Fruit fly (Drosophila melanogaster) whole organism, embryonic: ENCODE data around the gene gro.

Experiments
- Adf1 ChIP-seq: fragments of 200-800 bp; sonication (Bioruptor generic); IDR thresholded peaks from 2 replicates; pipeline ENCODE4 v1.3.6; 2022; ENCODE audit warnings: missing biosample characterization, missing genetic modification characterization
- B-H1 ChIP-seq: fragments of 200-800 bp; sonication (Bioruptor generic); IDR thresholded peaks from 3 replicates; pipeline ENCODE4 v1.3.6; 2022; ENCODE audit warnings: missing biosample characterization, missing genetic modification characterization
- Blimp-1 ChIP-seq: fragments of 200-800 bp; sonication (Bioruptor generic); optimal IDR thresholded peaks from 3 replicates; lab custom pipeline; 2018; ENCODE audit warnings: missing biosample characterization, missing genetic modification characterization, mild to moderate bottlenecking, moderate library complexity, missing genetic modification reagents
- CG10209 ChIP-seq: fragments of 200-800 bp; sonication (Bioruptor generic); optimal IDR thresholded peaks from 3 replicates; lab custom pipeline; 2017; ENCODE audit warnings: missing biosample characterization, mild to moderate bottlenecking, missing genetic modification characterization, missing genetic modification reagents
- CG10959 ChIP-seq: fragments of 200-800 bp; sonication (Bioruptor generic); IDR thresholded peaks from 2 replicates; pipeline ENCODE4 v1.3.6; 2022; ENCODE audit warnings: missing biosample characterization, missing genetic modification characterization
- CG12744 ChIP-seq: fragments of 200-800 bp; sonication (Bioruptor generic); optimal IDR thresholded peaks from 2 replicates; lab custom pipeline; 2016; ENCODE audit warnings: missing biosample characterization, missing genetic modification characterization
- CG13287 ChIP-seq: fragments of 200-800 bp; sonication (Bioruptor generic); IDR thresholded peaks from 2 replicates; pipeline ENCODE4 v1.3.6; 2022; ENCODE audit warnings: missing biosample characterization, missing genetic modification characterization; ENCODE audit not compliant: partially characterized antibody
- CG2202 ChIP-seq: fragments of 200-800 bp; sonication (Bioruptor generic); optimal IDR thresholded peaks from 2 replicates; lab custom pipeline; 2018; ENCODE audit warnings: missing biosample characterization, mild to moderate bottlenecking, missing genetic modification characterization
- CG3407 ChIP-seq: fragments of 200-800 bp; sonication (Bioruptor generic); optimal IDR thresholded peaks from 2 replicates; lab custom pipeline; 2018; ENCODE audit warnings: missing biosample characterization, mild to moderate bottlenecking, missing genetic modification characterization
- CG4617 ChIP-seq: fragments of 200-800 bp; sonication (Bioruptor generic); optimal IDR thresholded peaks from 3 replicates; lab custom pipeline; 2016; ENCODE audit warnings: missing biosample characterization, missing genetic modification characterization, borderline replicate concordance
- CG6683 ChIP-seq: fragments of 200-800 bp; sonication (Bioruptor generic); optimal IDR thresholded peaks from 2 replicates; lab custom pipeline; 2017; ENCODE audit warnings: missing biosample characterization, mild to moderate bottlenecking, missing genetic modification characterization, missing genetic modification reagents
- CG9797 ChIP-seq: fragments of 200-800 bp; sonication (Bioruptor generic); optimal IDR thresholded peaks from 3 replicates; lab custom pipeline; 2018; ENCODE audit warnings: missing biosample characterization, mild to moderate bottlenecking, missing genetic modification characterization
- CG9876 ChIP-seq: fragments of 200-800 bp; sonication (Bioruptor generic); optimal IDR thresholded peaks from 2 replicates; lab custom pipeline; 2016; ENCODE audit warnings: missing biosample characterization, missing genetic modification characterization
- CG9932 ChIP-seq: fragments of 200-800 bp; sonication (Bioruptor generic); IDR thresholded peaks from 2 replicates; pipeline ENCODE4 v1.3.6; 2022; ENCODE audit warnings: missing biosample characterization, missing genetic modification characterization
- CTCF ChIP-seq: fragments of 200-800 bp; sonication (Bioruptor generic); optimal IDR thresholded peaks from 2 replicates; lab custom pipeline; 2017; ENCODE audit warnings: missing biosample characterization, mild to moderate bottlenecking, missing genetic modification characterization, moderate library complexity
- Dip3 ChIP-seq: fragments of 200-800 bp; sonication (Bioruptor generic); optimal IDR thresholded peaks from 3 replicates; lab custom pipeline; 2016; ENCODE audit warnings: missing biosample characterization, missing genetic modification characterization
- E2f2 ChIP-seq: fragments of 200-800 bp; sonication (Bioruptor generic); IDR thresholded peaks from 2 replicates; pipeline ENCODE4 v1.3.6; 2022; ENCODE audit warnings: missing biosample characterization, missing genetic modification characterization
- Elba2 ChIP-seq: fragments of 200-800 bp; sonication (Bioruptor generic); optimal IDR thresholded peaks from 3 replicates; lab custom pipeline; 2016; ENCODE audit warnings: missing biosample characterization, missing genetic modification characterization
- Ets65A ChIP-seq: fragments of 200-800 bp; sonication (Bioruptor generic); peaks from one replicate; lab custom pipeline; 2016; ENCODE audit warnings: missing biosample characterization, missing genetic modification characterization
- Kr ChIP-seq: fragments of 200-800 bp; sonication (Bioruptor generic); optimal IDR thresholded peaks from 2 replicates; lab custom pipeline; 2017; ENCODE audit warnings: missing biosample characterization, mild to moderate bottlenecking, missing genetic modification characterization
- Med ChIP-seq: fragments of 200-800 bp; sonication (Bioruptor generic); peaks from one replicate; lab custom pipeline; 2016; ENCODE audit warnings: missing biosample characterization, missing genetic modification characterization, mild to moderate bottlenecking, inconsistent platforms, moderate library complexity
- Scr ChIP-seq: fragments of 200-800 bp; sonication (Bioruptor generic); IDR thresholded peaks from 2 replicates; pipeline ENCODE4 v1.3.6; 2022; ENCODE audit warnings: missing biosample characterization, missing genetic modification characterization; ENCODE audit not compliant: partially characterized antibody
- Xrp1 ChIP-seq: fragments of 200-800 bp; sonication (Bioruptor generic); IDR thresholded peaks from 2 replicates; pipeline ENCODE4 v1.3.6; 2022; ENCODE audit warnings: missing biosample characterization, missing genetic modification characterization
- ap ChIP-seq: fragments of 200-800 bp; sonication (Bioruptor generic); IDR thresholded peaks from 2 replicates; pipeline ENCODE4 v1.3.6; 2022; ENCODE audit warnings: missing biosample characterization, missing genetic modification characterization
- bcd ChIP-seq: fragments of 200-800 bp; sonication (Bioruptor generic); optimal IDR thresholded peaks from 2 replicates; lab custom pipeline; 2017; ENCODE audit warnings: missing biosample characterization, mild to moderate bottlenecking, missing genetic modification characterization
- bsh ChIP-seq, 2 experiments: fragments of 200-800 bp; sonication (Bioruptor generic); optimal IDR thresholded peaks; 2 replicates each; lab custom pipeline; 2017 to 2018; ENCODE audit warnings: mild to moderate bottlenecking in 2 of 2, missing biosample characterization in 2 of 2, missing genetic modification characterization in 2 of 2, moderate library complexity in 1 of 2
- cad ChIP-seq: fragments of >200 bp; optimal IDR thresholded peaks from 2 replicates; lab custom pipeline; 2017; ENCODE audit warnings: missing biosample characterization, missing genetic modification characterization
- cas ChIP-seq: fragments of 200-800 bp; sonication (Bioruptor generic); IDR thresholded peaks from 2 replicates; pipeline ENCODE4 v1.3.6; 2022; ENCODE audit warnings: missing biosample characterization, missing genetic modification characterization
- crol ChIP-seq: fragments of 200-800 bp; sonication (Bioruptor generic); IDR thresholded peaks from 2 replicates; pipeline ENCODE4 v1.3.6; 2022; ENCODE audit warnings: missing biosample characterization, missing genetic modification characterization
- dati ChIP-seq: fragments of 200-800 bp; sonication (Bioruptor generic); IDR thresholded peaks from 2 replicates; pipeline ENCODE4 v1.3.6; 2022; ENCODE audit warnings: missing biosample characterization, missing genetic modification characterization
- dmrt99B ChIP-seq: fragments of 200-800 bp; sonication (Bioruptor generic); optimal IDR thresholded peaks from 2 replicates; lab custom pipeline; 2018; ENCODE audit warnings: missing biosample characterization, mild to moderate bottlenecking, missing genetic modification characterization, moderate library complexity
- emc ChIP-seq: fragments of 200-800 bp; sonication (Bioruptor generic); optimal IDR thresholded peaks from 2 replicates; lab custom pipeline; 2016; ENCODE audit warnings: missing biosample characterization, missing genetic modification characterization
- fd64A ChIP-seq: fragments of 200-800 bp; sonication (Bioruptor generic); optimal IDR thresholded peaks from 3 replicates; lab custom pipeline; 2018; ENCODE audit warnings: missing biosample characterization, mild to moderate bottlenecking, missing genetic modification characterization
- fru ChIP-seq: fragments of >200 bp; optimal IDR thresholded peaks from 2 replicates; lab custom pipeline; 2017
- gem ChIP-seq: fragments of 200-800 bp; sonication (Bioruptor generic); optimal IDR thresholded peaks from 2 replicates; lab custom pipeline; 2019; ENCODE audit warnings: missing biosample characterization, mild to moderate bottlenecking, missing genetic modification characterization, moderate library complexity
- grau ChIP-seq: fragments of 200-800 bp; optimal IDR thresholded peaks from 3 replicates; lab custom pipeline; 2019; ENCODE audit warnings: missing biosample characterization, mild to moderate bottlenecking, missing genetic modification characterization, moderate library complexity
- her ChIP-seq: fragments of 200-800 bp; sonication (Bioruptor generic); optimal IDR thresholded peaks from 2 replicates; lab custom pipeline; 2016; ENCODE audit warnings: missing biosample characterization, missing genetic modification characterization
- onecut ChIP-seq: fragments of 200-800 bp; sonication (Bioruptor generic); IDR thresholded peaks from 2 replicates; pipeline ENCODE4 v1.3.6; 2022; ENCODE audit warnings: missing biosample characterization, missing genetic modification characterization
- peb ChIP-seq: fragments of 200-800 bp; sonication (Bioruptor generic); IDR thresholded peaks from 2 replicates; pipeline ENCODE4 v1.3.6; 2022; ENCODE audit warnings: missing biosample characterization, missing genetic modification characterization
- repo ChIP-seq: fragments of 200-800 bp; sonication (Bioruptor generic); optimal IDR thresholded peaks from 2 replicates; lab custom pipeline; 2016; ENCODE audit warnings: missing biosample characterization, missing genetic modification characterization
- toy ChIP-seq: fragments of 200-800 bp; sonication (Bioruptor generic); IDR thresholded peaks from 2 replicates; pipeline ENCODE4 v1.3.6; 2022; ENCODE audit warnings: missing biosample characterization, missing genetic modification characterization

Gene gro

dm6 chr3R:26059195-26059594 is 17.7 kb downstream of the gro start, which contains the start of the genes RpL34a and Trmt61 (continued):
- TF ChIP-seq Blimp-1 (GFP tag; lab: Kevin White, UChicago) (peak; percentile 73), Kr (GFP tag; lab: Kevin White, UChicago) (peak; percentile 27), crol (GFP tag; lab: Robert Waterston, UW) (no peak), Scr (GFP tag; lab: Robert Waterston, UW) (peak; percentile 92), B-H1 (GFP tag; lab: Robert Waterston, UW) (peak; percentile 62; the same call in 2 of the 3 replicates), Xrp1 (GFP tag; lab: Robert Waterston, UW) (peak; percentile 25; the same call in 1 of the 2 replicates), ap (GFP tag; lab: Robert Waterston, UW) (peak; percentile 55), CTCF (GFP tag; lab: Kevin White, UChicago) (peak; percentile 59), bcd (peak; percentile 91), bsh (GFP tag; optimal IDR thresholded peaks at IDR 0.05; lab: Kevin White, UChicago) (peak in 1 of 2 experiments; percentile 77), CG9797 (GFP tag; lab: Kevin White, UChicago) (peak; percentile 59), CG9932 (GFP tag; lab: Robert Waterston, UW) (peak; percentile 77), fd64A (peak; percentile 89), Adf1 (GFP tag; lab: Robert Waterston, UW) (peak; percentile 44; the same call in 1 of the 2 replicates), cas (peak; percentile 55; the same call in 1 of the 2 replicates), fru (lab: Kevin White, UChicago) (no peak), CG10959 (GFP tag; lab: Robert Waterston, UW) (peak; percentile 52; the same call in 1 of the 2 replicates), Dip3 (peak; percentile 36), CG3407 (GFP tag; lab: Kevin White, UChicago) (peak; percentile 73), dati (no peak), grau (tag; lab: Kevin White, UChicago) (peak; percentile 86), emc (GFP tag; lab: Kevin White, UChicago) (peak; percentile 29), peb (GFP tag; lab: Robert Waterston, UW) (no peak; the same call in 1 of the 2 replicates), onecut (peak; percentile 70), dmrt99B (tag; lab: Kevin White, UChicago) (peak; percentile 82), E2f2 (peak; percentile 89), her (GFP tag; lab: Kevin White, UChicago) (peak; percentile 46), Med (GFP tag; lab: Kevin White, UChicago) (peak; percentile 96), CG9876 (GFP tag; lab: Kevin White, UChicago) (peak; percentile 21), CG2202 (tag; lab: Kevin White, UChicago) (peak; percentile 86), repo (GFP tag; lab: Kevin White, UChicago) (peak; percentile 58), Elba2 (peak; percentile 25), CG4617 (GFP tag; lab: Kevin White, UChicago) (peak; percentile 68)
- TF ChIP-seq, all 482 proteins: peak for 410

dm6 chr3R:26062911-26063310 is 21.4 kb downstream of the gro start, which contains the start of gene CG14551:
CG14551 (minus strand) TSS chr3R:26063011.
- TF ChIP-seq toy (GFP tag; lab: Robert Waterston, UW) = no peak
- TF ChIP-seq gem (tag; lab: Kevin White, UChicago) = no peak
- TF ChIP-seq CG12744 (GFP tag; lab: Kevin White, UChicago) = no peak
- no peak for TF ChIP-seq CG10209
- no peak for TF ChIP-seq cad (GFP tag; lab: Kevin White, UChicago)
- TF ChIP-seq CG13287 (GFP tag; lab: Robert Waterston, UW) = no peak
- TF ChIP-seq, all 482 proteins: peak for 0

- no peak for TF ChIP-seq CG6683 (GFP tag; lab: Kevin White, UChicago)
- TF ChIP-seq Ets65A = peak; percentile 52
Observed at dm6 chr3R:26064708-26065107, 23.2 kb downstream of the gro start.
